Fruit fly (Drosophila melanogaster): ENCODE results near the gene ImpL2.

Gene ImpL2

DNA sequence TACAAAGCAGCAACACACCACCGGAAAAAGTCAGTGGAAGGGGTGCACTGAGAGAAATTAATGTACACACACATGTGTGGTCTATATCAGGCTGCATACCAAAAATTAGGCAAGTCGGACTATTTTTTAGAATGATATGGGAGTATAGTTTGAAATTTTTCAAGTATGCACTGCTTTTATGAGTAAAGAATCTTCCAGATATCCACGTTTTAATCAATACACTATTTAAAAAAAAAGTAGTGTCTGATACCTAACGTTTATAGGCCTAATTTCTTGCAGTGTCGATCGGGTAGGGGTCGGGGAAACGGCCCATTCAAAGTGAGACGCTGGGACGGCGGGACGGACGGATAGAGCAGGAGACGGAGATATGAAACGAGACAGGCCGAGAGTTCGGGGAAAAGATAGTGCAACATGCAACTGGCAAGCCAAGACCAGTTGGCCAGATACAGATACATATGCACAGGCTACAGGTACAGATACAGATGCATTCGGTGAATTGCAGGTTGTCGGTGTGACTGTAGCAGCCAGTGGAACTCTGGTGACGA, 5.5 kb downstream of the ImpL2 start (continued):
- TF ChIP-seq CG6808 (GFP tag; optimal IDR thresholded peaks at IDR 0.05), result peak; percentile 95
- TF ChIP-seq CG3919 (GFP tag; optimal IDR thresholded peaks at IDR 0.05), result peak; percentile 93
- TF ChIP-seq CG6792 (GFP tag; optimal IDR thresholded peaks at IDR 0.05), result peak; percentile 83
- TF ChIP-seq CG9139 (GFP tag; optimal IDR thresholded peaks at IDR 0.05), result peak; percentile 87
- peak; percentile 52 for TF ChIP-seq CG31627 (GFP tag; optimal IDR thresholded peaks at IDR 0.05)
- peak; percentile 82 for TF ChIP-seq CG8632 (GFP tag; optimal IDR thresholded peaks at IDR 0.05)
- peak; percentile 93 for TF ChIP-seq Eip75B (GFP tag; optimal IDR thresholded peaks at IDR 0.05)
- peak; percentile 89 for TF ChIP-seq achi (GFP tag; optimal IDR thresholded peaks at IDR 0.05)
- TF ChIP-seq OdsH (GFP tag; optimal IDR thresholded peaks at IDR 0.05), result peak; percentile 94
- peak; percentile 97 for TF ChIP-seq Eip78C (GFP tag)
- peak; percentile 36 for TF ChIP-seq fkh (GFP tag; optimal IDR thresholded peaks at IDR 0.05)
- peak; percentile 93 to 94 for TF ChIP-seq ss (GFP tag; optimal IDR thresholded peaks at IDR 0.05)

DNA sequence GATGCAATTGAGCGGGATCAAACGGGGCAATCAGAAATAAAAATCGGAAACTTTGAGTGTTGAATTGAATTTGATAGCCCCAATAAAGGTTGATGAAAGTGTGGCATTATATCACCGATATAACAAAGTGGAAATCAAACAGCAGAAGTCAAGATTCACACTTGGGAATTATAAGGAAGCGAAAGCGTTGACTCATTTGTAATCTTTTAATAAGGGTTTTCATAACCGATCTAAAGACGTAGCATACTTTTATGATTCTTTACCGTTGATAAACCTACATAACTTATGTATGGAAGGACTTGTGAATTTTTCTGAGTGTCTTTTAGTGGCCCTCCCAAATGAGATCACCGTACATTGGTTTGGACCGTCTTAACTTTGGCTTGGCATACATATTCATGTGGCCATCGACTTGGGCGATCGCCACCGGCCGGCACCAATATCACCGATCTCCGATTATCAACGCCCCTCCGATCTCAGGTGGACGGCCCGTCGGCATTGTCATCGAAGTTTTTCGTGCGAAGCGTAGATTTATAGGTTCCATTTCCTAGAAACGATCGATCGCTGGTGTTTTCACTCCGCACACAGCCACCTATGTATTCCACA, 6.5 kb downstream of the ImpL2 start:
- TF ChIP-seq CG34406 (GFP tag; optimal IDR thresholded peaks at IDR 0.05), result no peak
- TF ChIP-seq CG10631 (GFP tag; optimal IDR thresholded peaks at IDR 0.05), result peak; percentile 1
- peak; percentile 65 for TF ChIP-seq Eip78C (GFP tag)

DNA sequence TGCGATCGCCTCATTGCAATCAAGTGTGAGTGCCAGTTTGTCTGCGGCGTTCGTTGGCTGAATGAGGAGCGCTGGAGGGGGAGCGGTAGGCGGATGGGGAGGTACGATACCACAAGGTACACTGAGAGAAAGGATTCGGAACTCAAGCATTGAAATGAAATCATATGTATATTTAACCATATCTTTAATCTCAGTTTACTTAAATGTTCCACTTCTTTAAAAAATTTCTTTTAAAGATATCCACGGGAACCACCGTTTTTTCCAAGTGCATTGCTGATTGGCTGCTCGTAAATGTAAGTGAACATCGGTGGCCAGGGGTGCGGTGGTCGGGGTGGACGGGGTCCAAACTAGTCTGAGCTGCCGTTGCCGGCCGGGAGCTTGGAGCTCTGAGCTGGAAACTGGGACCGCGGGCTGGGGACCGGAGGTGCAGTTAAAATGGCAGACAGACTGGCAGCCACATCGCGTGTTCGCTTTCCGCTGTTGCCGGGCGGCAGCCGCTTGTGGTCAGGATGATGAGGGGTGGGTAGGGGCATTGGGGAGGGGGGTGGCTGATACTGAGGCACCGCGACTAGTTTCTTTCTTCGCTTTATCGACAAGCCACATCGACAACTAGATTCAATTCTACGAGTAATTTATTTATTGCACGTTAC, 7.6 kb downstream of the ImpL2 start:
- TF ChIP-seq acj6 (GFP tag; optimal IDR thresholded peaks at IDR 0.05) (peak; percentile 98), CG31627 (GFP tag; optimal IDR thresholded peaks at IDR 0.05) (peak; percentile 95), Eip75B (GFP tag; optimal IDR thresholded peaks at IDR 0.05) (peak; percentile 99), cyc (GFP tag; optimal IDR thresholded peaks at IDR 0.05) (peak; percentile 97), CG6163 (GFP tag; IDR thresholded peaks at IDR 0.05) (peak; percentile 99), spab (GFP tag; optimal IDR thresholded peaks at IDR 0.05) (peak; percentile 99), CG10631 (GFP tag; optimal IDR thresholded peaks at IDR 0.05) (peak; percentile 99), CG8119 (GFP tag; IDR thresholded peaks at IDR 0.05) (peak; percentile 100), CG34406 (GFP tag; optimal IDR thresholded peaks at IDR 0.05) (peak; percentile 97), vri (GFP tag; optimal IDR thresholded peaks at IDR 0.05) (peak; percentile 88), Sox15 (GFP tag; optimal IDR thresholded peaks at IDR 0.05) (peak; percentile 93), CG6854 (GFP tag; optimal IDR thresholded peaks at IDR 0.05) (peak; percentile 89), eg (GFP tag; IDR thresholded peaks at IDR 0.05) (peak; percentile 99), CG9139 (GFP tag; optimal IDR thresholded peaks at IDR 0.05) (peak; percentile 98), CG6808 (GFP tag; optimal IDR thresholded peaks at IDR 0.05) (peak; percentile 99), CG8319 (GFP tag; optimal IDR thresholded peaks at IDR 0.05) (peak; percentile 96), Ets96B (tag; optimal IDR thresholded peaks at IDR 0.05) (peak; percentile 99), Sox14 (GFP tag; optimal IDR thresholded peaks at IDR 0.05) (peak; percentile 99), CG3032 (tag; optimal IDR thresholded peaks at IDR 0.05) (peak; percentile 99), CG3919 (GFP tag; optimal IDR thresholded peaks at IDR 0.05) (peak; percentile 99), ss (GFP tag; optimal IDR thresholded peaks at IDR 0.05) (peak; percentile 98 to 99), dsx (GFP tag; optimal IDR thresholded peaks at IDR 0.05; ENCODE audit: poor library complexity, severe bottlenecking) (peak; percentile 98), net (GFP tag; optimal IDR thresholded peaks at IDR 0.05) (peak; percentile 98), CG4318 (GFP tag; optimal IDR thresholded peaks at IDR 0.05) (peak; percentile 99), Eip78C (GFP tag) (peak; percentile 100), dac (GFP tag; optimal IDR thresholded peaks at IDR 0.05) (peak; percentile 97), CG8632 (GFP tag; optimal IDR thresholded peaks at IDR 0.05) (peak; percentile 98), CG7368 (GFP tag; optimal IDR thresholded peaks at IDR 0.05) (peak; percentile 98), fkh (GFP tag; optimal IDR thresholded peaks at IDR 0.05) (peak; percentile 61), Hr39 (GFP tag; optimal IDR thresholded peaks at IDR 0.05) (peak; percentile 97), CG11294 (GFP tag; IDR thresholded peaks at IDR 0.05) (peak; percentile 98), Gug (GFP tag; IDR thresholded peaks at IDR 0.05) (peak; percentile 99), Sox102F (GFP tag; optimal IDR thresholded peaks at IDR 0.05) (peak; percentile 95), CG15336 (GFP tag; IDR thresholded peaks at IDR 0.05) (peak; percentile 100), CG16779 (tag; optimal IDR thresholded peaks at IDR 0.05) (peak; percentile 98), Hr38 (GFP tag; optimal IDR thresholded peaks at IDR 0.05) (peak; percentile 87), CG10669 (GFP tag; optimal IDR thresholded peaks at IDR 0.05) (peak; percentile 99), salr (GFP tag; optimal IDR thresholded peaks at IDR 0.05) (peak; percentile 96 to 98), CG11902 (GFP tag; optimal IDR thresholded peaks at IDR 0.05) (peak; percentile 97), fd59A (GFP tag; optimal IDR thresholded peaks at IDR 0.05) (peak; percentile 99), achi (GFP tag; optimal IDR thresholded peaks at IDR 0.05) (peak; percentile 98)

Data from whole organism, prepupa.